Worm (Caenorhabditis elegans): ENCODE data around the gene nhr-214.

Gene nhr-214

ce11 chrX:12687482-12687881 is 14.4 kb downstream of the nhr-214 start:
- TF ChIP-seq dmd-4 (tag; optimal IDR thresholded peaks at IDR 0.05) (no peak), nhr-21 (tag; optimal IDR thresholded peaks at IDR 0.05) (no peak), nhr-6 (tag; optimal IDR thresholded peaks at IDR 0.05) (no peak), ceh-16 (tag; optimal IDR thresholded peaks at IDR 0.05) (no peak), ztf-11 (tag; optimal IDR thresholded peaks at IDR 0.05) (no peak), alr-1 (tag; optimal IDR thresholded peaks at IDR 0.05) (no peak), ZK546.5 (tag; optimal IDR thresholded peaks at IDR 0.05) (no peak), fos-1 (tag; optimal IDR thresholded peaks at IDR 0.05) (no peak), nhr-10 (tag; optimal IDR thresholded peaks at IDR 0.05) (no peak), snpc-4 (tag; optimal IDR thresholded peaks at IDR 0.05) (no peak), mbf-1 (tag; optimal IDR thresholded peaks at IDR 0.05) (no peak), sma-3 (GFP tag; optimal IDR thresholded peaks at IDR 0.05) (no peak), F13H6.1 (tag; optimal IDR thresholded peaks at IDR 0.05) (no peak), nhr-12 (tag; optimal IDR thresholded peaks at IDR 0.05) (no peak), sma-9 (GFP tag; optimal IDR thresholded peaks at IDR 0.05) (no peak), sma-9 (tag; optimal IDR thresholded peaks at IDR 0.05) (no peak), ztf-1 (GFP tag; conservative IDR thresholded peaks at IDR 0.05) (no peak), mdl-1 (tag; optimal IDR thresholded peaks at IDR 0.05) (no peak), lin-11 (tag; optimal IDR thresholded peaks at IDR 0.05) (no peak)

- TF ChIP-seq ceh-16 (tag; optimal IDR thresholded peaks at IDR 0.05) (no peak), blmp-1 (tag; optimal IDR thresholded peaks at IDR 0.05; ENCODE audit: insufficient read depth) (peak; percentile 96), nhr-25 (tag; optimal IDR thresholded peaks at IDR 0.05) (peak; percentile 52)
These were observed 22.3 kb downstream of the nhr-214 start for ce11 chrX:12679603-12680002.

ce11 chrX:12678532-12678931 is 23.3 kb downstream of the nhr-214 start, which contains the start of gene adt-1:
adt-1 (plus strand) TSS chrX:12678832.
- TF ChIP-seq nhr-129 (tag; optimal IDR thresholded peaks at IDR 0.05): no peak
- no peak for TF ChIP-seq nhr-23 (tag; optimal IDR thresholded peaks at IDR 0.05)
- no peak for TF ChIP-seq unc-39 (tag; optimal IDR thresholded peaks at IDR 0.05)
- TF ChIP-seq dmd-4 (tag; optimal IDR thresholded peaks at IDR 0.05): no peak

ce11 chrX:12677113-12677512 is 24.8 kb downstream of the nhr-214 start:
- TF ChIP-seq nhr-23 (tag; optimal IDR thresholded peaks at IDR 0.05): no peak
- TF ChIP-seq blmp-1 (tag; optimal IDR thresholded peaks at IDR 0.05; ENCODE audit: insufficient read depth): peak; percentile 90

- TF ChIP-seq nhr-6 (tag; optimal IDR thresholded peaks at IDR 0.05) (no peak), aly-2 (tag; optimal IDR thresholded peaks at IDR 0.05) (no peak), peb-1 (tag; optimal IDR thresholded peaks at IDR 0.05) (no peak), ama-1 (optimal IDR thresholded peaks at IDR 0.05) (no peak), elt-3 (tag; optimal IDR thresholded peaks at IDR 0.05) (no peak), elt-1 (tag; optimal IDR thresholded peaks at IDR 0.05) (peak; percentile 99), gmeb-1 (tag; optimal IDR thresholded peaks at IDR 0.05) (no peak), C34F6.9 (tag; optimal IDR thresholded peaks at IDR 0.05) (peak; percentile 4), lsy-2 (tag; optimal IDR thresholded peaks at IDR 0.05) (peak in 1 of 2 experiments; percentile 40), sma-3 (GFP tag; optimal IDR thresholded peaks at IDR 0.05) (no peak), ztf-1 (GFP tag; conservative IDR thresholded peaks at IDR 0.05) (no peak), ceh-16 (tag; optimal IDR thresholded peaks at IDR 0.05) (peak; percentile 95), nhr-237 (tag; optimal IDR thresholded peaks at IDR 0.05) (no peak), F13H6.1 (tag; optimal IDR thresholded peaks at IDR 0.05) (peak; percentile 55), dmd-4 (tag; optimal IDR thresholded peaks at IDR 0.05) (no peak), ceh-82 (tag; optimal IDR thresholded peaks at IDR 0.05) (no peak), crh-2 (tag; optimal IDR thresholded peaks at IDR 0.05) (peak; percentile 35), ztf-11 (tag; optimal IDR thresholded peaks at IDR 0.05) (no peak), skn-1 (tag; optimal IDR thresholded peaks at IDR 0.05) (no peak), unc-39 (tag; optimal IDR thresholded peaks at IDR 0.05) (no peak), nhr-11 (tag; optimal IDR thresholded peaks at IDR 0.05) (no peak), blmp-1 (tag; optimal IDR thresholded peaks at IDR 0.05; ENCODE audit: insufficient read depth) (no peak), sem-4 (tag; optimal IDR thresholded peaks at IDR 0.05) (no peak), mbf-1 (tag; optimal IDR thresholded peaks at IDR 0.05) (no peak), nhr-23 (tag; optimal IDR thresholded peaks at IDR 0.05) (peak; percentile 89), lin-11 (tag; optimal IDR thresholded peaks at IDR 0.05) (no peak), fos-1 (tag; optimal IDR thresholded peaks at IDR 0.05) (no peak), unc-55 (GFP tag; optimal IDR thresholded peaks at IDR 0.05) (no peak), lin-13 (GFP tag; optimal IDR thresholded peaks at IDR 0.05) (peak; percentile 6), R02D3.7 (tag; optimal IDR thresholded peaks at IDR 0.05) (no peak), nhr-12 (tag; optimal IDR thresholded peaks at IDR 0.05) (no peak), ZK546.5 (tag; optimal IDR thresholded peaks at IDR 0.05) (no peak), ztf-4 (tag; optimal IDR thresholded peaks at IDR 0.05) (peak; percentile 21), nhr-129 (tag; optimal IDR thresholded peaks at IDR 0.05) (peak; percentile 46), alr-1 (tag; optimal IDR thresholded peaks at IDR 0.05) (no peak), nhr-25 (tag; optimal IDR thresholded peaks at IDR 0.05) (peak; percentile 62), unc-62 (GFP tag; optimal IDR thresholded peaks at IDR 0.05) (no peak), sma-9 (GFP tag; optimal IDR thresholded peaks at IDR 0.05) (peak; percentile 39), sma-9 (tag; optimal IDR thresholded peaks at IDR 0.05) (no peak)
These were observed 30.1 kb downstream of the nhr-214 start for ce11 chrX:12671638-12672290.
